Fruit fly (Drosophila melanogaster): Measurements from ENCODE around the gene PIG-F.
A peak's percentile ranks its signal among the peaks of the same experiment; 100 is the strongest.

PIG-F gene

dm6 chr3L:19612172-19612571, at the start of gene PIG-F, which contains the start of gene Lon (continued):
- peak; percentile 94 for TF ChIP-seq GATAe (GFP tag; conservative IDR thresholded peaks at IDR 0.05)
- TF ChIP-seq zen (tag; optimal IDR thresholded peaks at IDR 0.05): peak; percentile 99
- peak; percentile 98 for TF ChIP-seq Gug (GFP tag; IDR thresholded peaks at IDR 0.05)
- peak; percentile 96 for TF ChIP-seq gsb (GFP tag; IDR thresholded peaks at IDR 0.05)
- TF ChIP-seq her (GFP tag; optimal IDR thresholded peaks at IDR 0.05): peak; percentile 93
- peak; percentile 99 for TF ChIP-seq CG9727 (GFP tag; optimal IDR thresholded peaks at IDR 0.05)
- peak; percentile 98 for TF ChIP-seq CG12155 (GFP tag; optimal IDR thresholded peaks at IDR 0.05)
- peak; percentile 92 for TF ChIP-seq sima (GFP tag; optimal IDR thresholded peaks at IDR 0.05)
- peak; percentile 99 for TF ChIP-seq CG32767 (GFP tag; IDR thresholded peaks at IDR 0.05)
- TF ChIP-seq CG17385 (GFP tag; optimal IDR thresholded peaks at IDR 0.05): peak; percentile 98
- TF ChIP-seq eyg (GFP tag; optimal IDR thresholded peaks at IDR 0.05): peak; percentile 94
- no peak for TF ChIP-seq usp (GFP tag; optimal IDR thresholded peaks at IDR 0.05)
- TF ChIP-seq vvl (GFP tag; IDR thresholded peaks at IDR 0.05): peak; percentile 99
- TF ChIP-seq Kr (GFP tag; optimal IDR thresholded peaks at IDR 0.05): peak; percentile 95
- peak; percentile 93 for TF ChIP-seq p53 (GFP tag; optimal IDR thresholded peaks at IDR 0.05)
- TF ChIP-seq CG31441 (GFP tag; IDR thresholded peaks at IDR 0.05): peak; percentile 100
- peak; percentile 99 for TF ChIP-seq CG32532 (GFP tag; IDR thresholded peaks at IDR 0.05)
- TF ChIP-seq CG10274 (GFP tag; optimal IDR thresholded peaks at IDR 0.05): peak; percentile 95
- TF ChIP-seq CG12104 (GFP tag; optimal IDR thresholded peaks at IDR 0.05): peak; percentile 99
- peak; percentile 99 for TF ChIP-seq CG11723 (GFP tag; optimal IDR thresholded peaks at IDR 0.05)
- TF ChIP-seq hkb (optimal IDR thresholded peaks at IDR 0.05): peak; percentile 43
- TF ChIP-seq hkb (GFP tag; IDR thresholded peaks at IDR 0.05): peak; percentile 98
- peak; percentile 99 for TF ChIP-seq YL-1 (GFP tag; optimal IDR thresholded peaks at IDR 0.05)
- peak; percentile 99 for TF ChIP-seq Dbx (GFP tag; IDR thresholded peaks at IDR 0.05)
- peak; percentile 99 for TF ChIP-seq CG11093 (GFP tag; IDR thresholded peaks at IDR 0.05)
- peak; percentile 99 for TF ChIP-seq pum (GFP tag; optimal IDR thresholded peaks at IDR 0.05)
- peak; percentile 99 for TF ChIP-seq CG7556 (GFP tag; optimal IDR thresholded peaks at IDR 0.05)
- peak; percentile 90 for TF ChIP-seq Myb (GFP tag; optimal IDR thresholded peaks at IDR 0.05)
- peak; percentile 90 for TF ChIP-seq Nf-YB (GFP tag; optimal IDR thresholded peaks at IDR 0.05)
- TF ChIP-seq CG4424 (GFP tag; optimal IDR thresholded peaks at IDR 0.05): peak; percentile 100
- peak; percentile 98 for TF ChIP-seq Atf-2 (GFP tag; optimal IDR thresholded peaks at IDR 0.05)
- TF ChIP-seq CG15601 (tag; optimal IDR thresholded peaks at IDR 0.05): peak; percentile 98
- TF ChIP-seq Usf (GFP tag; optimal IDR thresholded peaks at IDR 0.05): peak; percentile 99
- peak; percentile 79 for TF ChIP-seq nerfin-2 (GFP tag; IDR thresholded peaks at IDR 0.05; ENCODE audit: partially characterized antibody)
- peak; percentile 95 for TF ChIP-seq ap (GFP tag; IDR thresholded peaks at IDR 0.05)
- TF ChIP-seq CG17328 (GFP tag; IDR thresholded peaks at IDR 0.05): peak; percentile 97
- peak; percentile 71 for TF ChIP-seq HLH4C (GFP tag; IDR thresholded peaks at IDR 0.05; ENCODE audit: partially characterized antibody)
- TF ChIP-seq Elba2 (GFP tag; optimal IDR thresholded peaks at IDR 0.05): peak; percentile 97
- peak; percentile 99 for TF ChIP-seq BtbVII (GFP tag; optimal IDR thresholded peaks at IDR 0.05)
- TF ChIP-seq Dip2 (GFP tag; IDR thresholded peaks at IDR 0.05): peak; percentile 79
- TF ChIP-seq TFAM (GFP tag; optimal IDR thresholded peaks at IDR 0.05): peak; percentile 88
- TF ChIP-seq CG6813 (GFP tag; optimal IDR thresholded peaks at IDR 0.05): peak; percentile 99
- peak; percentile 99 for TF ChIP-seq CG9932 (GFP tag; IDR thresholded peaks at IDR 0.05)
- peak; percentile 84 for TF ChIP-seq CG7928 (GFP tag; optimal IDR thresholded peaks at IDR 0.05)
- TF ChIP-seq ssp (GFP tag; IDR thresholded peaks at IDR 0.05): peak; percentile 95
- TF ChIP-seq gem (tag; optimal IDR thresholded peaks at IDR 0.05): peak; percentile 100
- TF ChIP-seq B-H2 (GFP tag; optimal IDR thresholded peaks at IDR 0.05): peak; percentile 99
- peak; percentile 98 for TF ChIP-seq ewg (GFP tag; optimal IDR thresholded peaks at IDR 0.05)
- TF ChIP-seq CG10959 (GFP tag; IDR thresholded peaks at IDR 0.05): peak; percentile 98
- TF ChIP-seq Spps (tag; optimal IDR thresholded peaks at IDR 0.05): peak; percentile 98
- peak; percentile 94 for TF ChIP-seq chm (GFP tag; IDR thresholded peaks at IDR 0.05)
- peak; percentile 99 for TF ChIP-seq CG1529 (GFP tag; optimal IDR thresholded peaks at IDR 0.05)

Measured in whole organism, embryonic.